Worm (Caenorhabditis elegans): ENCODE results near the gene srlf-37.

The srlf-37 gene

ce11 chrV:610217-610616 is 6.2 kb upstream of the srlf-37 start, which contains the start of gene nhr-90:
TSS of gene nhr-90 (plus strand) at chrV:610512.
- peak; percentile 9 for TF ChIP-seq nhr-28 (tag; optimal IDR thresholded peaks at IDR 0.05)
- TF ChIP-seq hlh-30 (tag; optimal IDR thresholded peaks at IDR 0.05; ENCODE audit: insufficient read depth) = peak; percentile 70
- TF ChIP-seq duxl-1 (tag; optimal IDR thresholded peaks at IDR 0.05; ENCODE audit: poor library complexity) = no peak

- TF ChIP-seq Y48G9A.11 (GFP tag; IDR thresholded peaks at IDR 0.05) = no peak
- no peak for TF ChIP-seq nhr-76 (tag; optimal IDR thresholded peaks at IDR 0.05)
Observed at ce11 chrV:609671-610070, 5.7 kb upstream of the srlf-37 start, which contains the start of gene srlf-36. TSS of gene srlf-36 (minus strand) at chrV:609771.

- TF ChIP-seq gei-8 (GFP tag; optimal IDR thresholded peaks at IDR 0.05) (no peak), ceh-32 (tag; optimal IDR thresholded peaks at IDR 0.05; ENCODE audit: poor library complexity) (no peak), php-3 (GFP tag; IDR thresholded peaks at IDR 0.05) (no peak), lin-13 (GFP tag; optimal IDR thresholded peaks at IDR 0.05) (no peak), F26F4.8 (GFP tag; conservative IDR thresholded peaks at IDR 0.05) (no peak), aha-1 (tag) (no peak), zip-2 (tag; optimal IDR thresholded peaks at IDR 0.05) (no peak), spr-3 (GFP tag; optimal IDR thresholded peaks at IDR 0.05) (no peak), mdt-29 (GFP tag; IDR thresholded peaks at IDR 0.05) (no peak), lin-1 (GFP tag; IDR thresholded peaks at IDR 0.05) (no peak), F37D6.2 (tag; optimal IDR thresholded peaks at IDR 0.05) (no peak), cey-2 (tag; optimal IDR thresholded peaks at IDR 0.05; ENCODE audit: borderline replicate concordance, insufficient read depth) (no peak), ztf-11 (tag; optimal IDR thresholded peaks at IDR 0.05) (no peak), zfp-2 (tag; optimal IDR thresholded peaks at IDR 0.05) (no peak), daf-8 (GFP tag; IDR thresholded peaks at IDR 0.05) (no peak), ztf-7 (tag; optimal IDR thresholded peaks at IDR 0.05) (no peak)
Observed at ce11 chrV:608844-609243, 4.8 kb upstream of the srlf-37 start, which contains the start of gene srw-109. TSS of gene srw-109 (minus strand) at chrV:608944.

- TF ChIP-seq mxl-2 (GFP tag; conservative IDR thresholded peaks at IDR 0.05) = no peak
- peak; percentile 64 for TF ChIP-seq aha-1 (tag)
Observed at ce11 chrV:600231-600630, 3.8 kb downstream of the srlf-37 start, which contains the start of gene nhr-251. TSS of gene nhr-251 (plus strand) at chrV:600531.

ce11 chrV:599783-600182 is 4.2 kb downstream of the srlf-37 start:
- TF ChIP-seq aha-1 (tag) = peak; percentile 71
- peak in 1 of 2 experiments; percentile 84 for TF ChIP-seq unc-62 (GFP tag; optimal IDR thresholded peaks at IDR 0.05 in 1 of 2)
- no peak for TF ChIP-seq unc-62 (tag; optimal IDR thresholded peaks at IDR 0.05)
- TF ChIP-seq daf-19 (GFP tag; conservative IDR thresholded peaks at IDR 0.05) = no peak

- TF ChIP-seq aha-1 (tag) (peak; percentile 41), lin-38 (GFP tag; IDR thresholded peaks at IDR 0.05) (no peak), nhr-11 (tag; optimal IDR thresholded peaks at IDR 0.05) (no peak), unc-62 (GFP tag; optimal IDR thresholded peaks at IDR 0.05 in 1 of 2) (peak in 1 of 2 experiments; percentile 92), unc-62 (tag; optimal IDR thresholded peaks at IDR 0.05) (no peak), set-16 (GFP tag; IDR thresholded peaks at IDR 0.05) (no peak), Y105C5A.15 (GFP tag; IDR thresholded peaks at IDR 0.05) (no peak), mxl-2 (GFP tag; conservative IDR thresholded peaks at IDR 0.05) (no peak), vab-7 (GFP tag; IDR thresholded peaks at IDR 0.05) (no peak)
Observed at ce11 chrV:598626-599025, 5.4 kb downstream of the srlf-37 start.

ce11 chrV:597823-598222 is 6.2 kb downstream of the srlf-37 start:
- TF ChIP-seq ztf-11 (tag; optimal IDR thresholded peaks at IDR 0.05) = no peak
